Fruit fly (Drosophila melanogaster): ENCODE results near the gene Sfp33A4.

DNA sequence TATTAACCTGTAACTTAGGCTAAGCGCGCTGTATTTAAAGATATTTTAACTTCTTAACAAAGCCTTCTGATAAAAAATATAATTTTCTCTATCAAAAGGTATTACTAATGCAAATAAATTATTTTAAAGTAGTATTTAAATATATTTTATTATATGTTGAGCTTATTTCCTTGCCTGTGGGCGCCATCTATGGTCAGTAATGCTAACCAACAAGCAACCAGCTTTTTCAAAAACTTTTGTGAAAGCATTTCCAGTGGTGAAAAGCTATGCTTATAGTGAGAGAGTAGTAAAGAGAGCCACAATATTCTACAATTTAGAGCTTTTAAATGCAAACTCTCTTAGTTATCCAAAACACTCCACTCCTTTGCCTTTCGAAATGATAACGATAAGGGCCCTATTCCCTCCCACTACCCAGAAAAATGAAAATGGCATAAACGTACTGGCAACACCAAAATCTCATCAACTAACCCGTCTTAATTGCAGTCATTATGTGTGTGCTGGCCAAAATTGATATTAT, 41.8 kb downstream of the Sfp33A4 start:
- no peak for TF ChIP-seq usp (GFP tag; optimal IDR thresholded peaks at IDR 0.05)
- no peak for TF ChIP-seq OdsH (GFP tag; optimal IDR thresholded peaks at IDR 0.05)
- no peak for TF ChIP-seq foxo (GFP tag; optimal IDR thresholded peaks at IDR 0.05)
- no peak for TF ChIP-seq fru (GFP tag; optimal IDR thresholded peaks at IDR 0.05)
- no peak for TF ChIP-seq Dif (GFP tag; optimal IDR thresholded peaks at IDR 0.05; ENCODE audit: partially characterized antibody)
- TF ChIP-seq ey (GFP tag; optimal IDR thresholded peaks at IDR 0.05): no peak
- no peak for TF ChIP-seq rgr (GFP tag; optimal IDR thresholded peaks at IDR 0.05)

All from whole organism, wandering third instar larva.